Worm (Caenorhabditis elegans): ENCODE data around the gene str-73.

The str-73 gene

DNA sequence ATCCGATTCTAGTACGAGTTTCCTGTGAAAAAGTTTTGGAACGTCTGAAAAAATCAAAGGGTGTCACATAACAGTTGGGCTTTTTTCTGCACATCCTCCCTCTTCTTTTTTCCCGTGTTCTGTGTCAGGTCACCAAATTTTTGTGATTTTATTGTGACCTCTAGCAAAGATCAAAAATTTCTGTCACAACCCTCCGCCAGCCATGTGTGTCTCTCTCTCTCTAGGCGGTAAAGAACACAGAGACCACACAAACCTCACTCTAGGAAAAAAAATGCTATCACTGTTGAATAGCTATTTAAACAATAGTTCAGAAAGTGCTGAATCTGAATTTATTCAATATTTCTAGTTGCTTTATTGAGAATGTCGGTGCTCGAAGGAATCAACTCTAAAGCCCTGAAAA is 39.4 kb upstream of the str-73 start, which contains the start of gene gst-44:
Gene gst-44, plus strand, starts transcription at position 237 of the 400 bp plus-strand sequence.
- TF ChIP-seq die-1 (tag; optimal IDR thresholded peaks at IDR 0.05) (no peak), nhr-80 (tag; optimal IDR thresholded peaks at IDR 0.05) (peak; percentile 62)

DNA sequence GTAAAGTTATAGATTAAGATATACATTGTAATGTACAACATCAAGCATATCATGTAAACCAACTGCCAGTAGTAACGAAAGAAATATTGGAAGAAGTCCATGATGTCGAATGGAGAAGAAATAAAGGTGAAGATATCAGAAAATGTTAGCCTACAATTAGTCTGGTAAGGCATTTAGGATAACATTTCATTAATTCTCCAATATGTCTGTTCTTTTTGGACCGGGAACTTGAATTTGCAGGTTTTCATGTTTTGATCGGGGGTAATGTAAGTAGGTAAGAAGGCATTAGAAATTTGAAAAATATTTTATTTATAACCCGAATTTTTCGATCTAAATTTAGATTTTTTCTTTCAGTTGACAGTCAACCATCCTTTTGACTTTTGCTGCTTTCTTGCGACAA is 36.3 kb upstream of the str-73 start, which contains the start of gene srd-63:
Gene srd-63, minus strand, starts transcription at position 101 of the 400 bp plus-strand sequence.
- no peak for TF ChIP-seq F37B4.10 (GFP tag; IDR thresholded peaks at IDR 0.05)
- TF ChIP-seq F55B11.4 (tag; optimal IDR thresholded peaks at IDR 0.05; ENCODE audit: borderline replicate concordance, insufficient read depth) = no peak
- TF ChIP-seq ekl-4 (GFP tag; IDR thresholded peaks at IDR 0.05) = no peak
- no peak for TF ChIP-seq D2030.7 (GFP tag; IDR thresholded peaks at IDR 0.05)
- TF ChIP-seq bed-1 (GFP tag; IDR thresholded peaks at IDR 0.05) = no peak
- no peak for TF ChIP-seq Y56A3A.18 (GFP tag; IDR thresholded peaks at IDR 0.05)
- no peak for TF ChIP-seq chd-7 (tag; optimal IDR thresholded peaks at IDR 0.05)
- TF ChIP-seq snpc-4 (GFP tag; optimal IDR thresholded peaks at IDR 0.05) = no peak
- no peak for TF ChIP-seq snpc-4 (tag; optimal IDR thresholded peaks at IDR 0.05)
- TF ChIP-seq nhr-120 (GFP tag; IDR thresholded peaks at IDR 0.05) = no peak
- TF ChIP-seq hmg-20 (GFP tag; IDR thresholded peaks at IDR 0.05) = no peak
- TF ChIP-seq madf-10 (tag; optimal IDR thresholded peaks at IDR 0.05) = no peak
- no peak for TF ChIP-seq hmg-1.2 (GFP tag; IDR thresholded peaks at IDR 0.05)
- TF ChIP-seq die-1 (tag; optimal IDR thresholded peaks at IDR 0.05) = no peak

DNA sequence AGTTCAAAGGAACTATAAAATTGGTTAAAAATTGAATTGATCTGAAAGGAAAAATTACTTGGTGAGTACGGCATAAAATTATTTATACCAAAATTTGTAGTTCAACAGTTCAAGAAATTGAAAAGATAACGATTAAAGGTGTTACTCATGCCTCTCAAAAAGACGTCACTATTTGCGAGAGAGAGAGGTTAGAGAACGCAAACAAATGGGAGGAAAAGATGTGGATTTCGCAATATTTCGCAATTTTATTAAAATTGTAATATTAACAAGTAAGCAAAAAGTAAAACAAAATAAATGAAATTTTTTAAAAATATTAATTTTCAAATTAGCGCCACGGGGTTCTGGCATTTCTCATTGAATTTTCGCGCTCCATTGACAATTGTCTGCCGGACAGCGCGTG is 34.9 kb upstream of the str-73 start, which contains the start of gene F13A7.11:
Gene F13A7.11, minus strand, starts transcription at position 174 of the 400 bp plus-strand sequence.
- TF ChIP-seq snpc-3.4 (tag; optimal IDR thresholded peaks at IDR 0.05) (no peak), nhr-80 (tag; optimal IDR thresholded peaks at IDR 0.05) (peak; percentile 41), egl-18 (GFP tag; IDR thresholded peaks at IDR 0.05) (no peak), hrde-1 (tag; optimal IDR thresholded peaks at IDR 0.05; ENCODE audit: borderline replicate concordance) (no peak), cebp-1 (GFP tag; IDR thresholded peaks at IDR 0.05) (peak; percentile 99), cebp-1 (tag; optimal IDR thresholded peaks at IDR 0.05) (peak; percentile 99), F22D6.2 (tag; optimal IDR thresholded peaks at IDR 0.05) (no peak), snpc-4 (GFP tag; optimal IDR thresholded peaks at IDR 0.05) (no peak), snpc-4 (tag; optimal IDR thresholded peaks at IDR 0.05) (peak in 2 of 4 experiments; percentile 2 to 4), cebp-2 (GFP tag; IDR thresholded peaks at IDR 0.05) (0 out of 2 replicates have a peak, but pooled peaks have one; percentile 52), gei-17 (GFP tag; optimal IDR thresholded peaks at IDR 0.05) (no peak), ztf-18 (tag; optimal IDR thresholded peaks at IDR 0.05) (no peak), mcd-1 (GFP tag; IDR thresholded peaks at IDR 0.05) (0 out of 2 replicates have a peak, but pooled peaks have one; percentile 13), attf-5 (GFP tag; optimal IDR thresholded peaks at IDR 0.05) (peak; percentile 15), akir-1 (GFP tag; optimal IDR thresholded peaks at IDR 0.05) (no peak), lsy-27 (tag; optimal IDR thresholded peaks at IDR 0.05; ENCODE audit: borderline replicate concordance, insufficient read depth) (no peak)

DNA sequence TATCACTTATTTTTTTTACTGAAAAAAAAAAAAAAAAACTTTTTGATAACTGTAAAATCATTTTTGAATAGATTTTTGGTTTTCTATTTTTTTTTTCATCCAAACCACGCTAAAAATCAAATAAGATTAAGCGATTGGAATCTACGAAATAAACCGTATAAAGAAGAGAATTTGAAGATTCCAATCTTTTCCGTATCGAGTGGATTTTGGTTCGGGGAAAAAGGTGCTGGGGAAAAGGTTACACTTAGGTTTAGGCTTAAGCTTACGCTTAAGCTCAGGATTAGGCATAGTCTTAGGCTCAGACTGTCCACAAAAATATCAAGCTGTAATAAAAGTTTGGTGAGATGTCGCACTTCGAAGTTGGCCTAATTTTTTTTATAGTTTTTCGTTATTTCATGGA is 34.3 kb upstream of the str-73 start, which contains the start of gene F13A7.12:
Gene F13A7.12, plus strand, starts transcription at position 301 of the 400 bp plus-strand sequence.
- TF ChIP-seq T26A5.8 (tag; optimal IDR thresholded peaks at IDR 0.05) (no peak), lin-35 (GFP tag; optimal IDR thresholded peaks at IDR 0.05) (no peak)

DNA sequence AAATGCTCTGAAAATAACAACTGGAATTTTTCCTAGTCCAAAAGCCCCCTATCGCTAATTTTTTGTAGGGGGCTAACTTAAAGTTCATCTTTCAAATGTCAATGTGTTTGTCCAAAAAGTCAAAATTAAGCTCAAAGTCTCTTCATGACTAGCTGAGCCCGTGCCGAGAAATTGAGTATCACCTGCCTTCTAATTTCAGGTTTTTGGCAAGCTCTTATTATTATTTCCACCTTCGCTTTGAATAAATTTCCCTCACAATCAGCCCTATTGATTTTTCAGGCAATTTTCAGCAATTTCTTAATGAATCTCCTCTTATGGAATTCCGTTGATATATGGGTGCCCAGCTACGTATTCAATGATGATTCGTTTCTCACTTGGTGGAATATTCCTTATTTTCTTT is 30.7 kb upstream of the str-73 start, which contains the start of gene sre-36:
Gene sre-36, plus strand, starts transcription at position 301 of the 400 bp plus-strand sequence.
- TF ChIP-seq lin-26 (GFP tag; IDR thresholded peaks at IDR 0.05) (no peak), K12H6.12 (tag; optimal IDR thresholded peaks at IDR 0.05) (no peak), B0336.3 (GFP tag; IDR thresholded peaks at IDR 0.05) (no peak), F10E7.11 (tag; optimal IDR thresholded peaks at IDR 0.05) (no peak), tlf-1 (GFP tag; optimal IDR thresholded peaks at IDR 0.05) (no peak), F57C9.4 (tag; optimal IDR thresholded peaks at IDR 0.05) (no peak), chd-7 (tag; optimal IDR thresholded peaks at IDR 0.05) (no peak), ZK185.1 (tag; optimal IDR thresholded peaks at IDR 0.05; ENCODE audit: poor library complexity, severe bottlenecking) (no peak), rcor-1 (GFP tag; IDR thresholded peaks at IDR 0.05) (no peak), F52B5.7 (tag; optimal IDR thresholded peaks at IDR 0.05) (no peak), Y79H2A.3 (GFP tag; conservative IDR thresholded peaks at IDR 0.05) (no peak), zim-3 (tag; optimal IDR thresholded peaks at IDR 0.05) (no peak)
